Worm (Caenorhabditis elegans) whole organism, L4 larva: ENCODE measurements around the gene srt-27.

ENCODE experiments used
- ama-1 ChIP-seq: fragments of 150-350 bp; optimal IDR thresholded peaks from 2 replicates; lab custom pipeline; 2014; ENCODE audit warnings: inconsistent platforms, mixed read lengths
- ces-1 ChIP-seq: fragments of 150-350 bp; sonication (generic microtip); optimal IDR thresholded peaks from 4 replicates; lab custom pipeline; 2014; ENCODE audit warnings: missing biosample characterization, missing genetic modification reagents, missing genetic modification characterization
- duxl-1 ChIP-seq: sonication (generic microtip); optimal IDR thresholded peaks from 2 replicates; lab custom pipeline; 2016; ENCODE audit warnings: mild to moderate bottlenecking, missing genetic modification characterization, moderate library complexity, missing compliant biosample characterization; ENCODE audit not compliant: poor library complexity
- egl-27 ChIP-seq: sonication (generic microtip); optimal IDR thresholded peaks from 3 replicates; lab custom pipeline; 2017; ENCODE audit warnings: missing biosample characterization, missing genetic modification reagents, missing genetic modification characterization
- lin-15B ChIP-seq: fragments of 150-350 bp; sonication (generic microtip); optimal IDR thresholded peaks from 3 replicates; lab custom pipeline; 2014; ENCODE audit warnings: missing biosample characterization, missing genetic modification characterization
- lin-39 ChIP-seq: fragments of 150-350 bp; optimal IDR thresholded peaks from 2 replicates; lab custom pipeline; 2014; ENCODE audit warnings: missing biosample characterization, missing genetic modification reagents, missing genetic modification characterization
- nhr-25 ChIP-seq: sonication (generic microtip); optimal IDR thresholded peaks from 2 replicates; lab custom pipeline; 2017; ENCODE audit warnings: missing genetic modification characterization, mild to moderate bottlenecking, missing compliant biosample characterization, antibody characterized with exemption, moderate library complexity, borderline replicate concordance; ENCODE audit not compliant: insufficient read depth
- nhr-76 ChIP-seq: fragments of 150-350 bp; optimal IDR thresholded peaks from 2 replicates; lab custom pipeline; 2014; ENCODE audit warnings: missing biosample characterization, missing genetic modification characterization

DNA sequence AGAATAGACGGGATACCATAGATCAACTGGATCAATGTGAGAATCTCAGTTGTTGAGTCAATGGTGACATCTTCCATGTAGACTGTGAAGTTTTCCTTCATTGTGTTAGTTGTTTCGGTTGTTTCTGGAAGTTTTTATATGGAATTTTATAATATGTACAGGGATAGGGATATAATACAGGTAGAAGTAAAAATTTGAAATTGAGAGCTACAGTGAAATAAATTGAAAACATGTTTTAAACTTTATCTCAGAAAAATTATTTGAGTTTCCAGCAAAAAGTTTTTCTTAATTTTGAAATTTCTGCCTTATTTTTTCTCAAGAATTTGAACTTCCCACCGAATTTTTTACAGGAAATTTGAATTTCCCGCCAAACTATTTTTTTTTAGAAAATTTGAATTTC, 21.6 kb upstream of the srt-27 start, which contains the start of gene srg-62:
- TF ChIP-seq ama-1 (lab: Kevin White, UChicago) (no peak), nhr-76 (no peak), egl-27 (tag; lab: Kevin White, UChicago) (no peak), nhr-25 (tag; lab: Kevin White, UChicago) (no peak), lin-15B (tag; lab: Kevin White, UChicago) (no peak), ces-1 (GFP tag; lab: Kevin White, UChicago) (no peak), lin-39 (tag; lab: Kevin White, UChicago) (no peak), duxl-1 (tag; lab: Kevin White, UChicago) (no peak)
